Fruit fly (Drosophila melanogaster): Measurements from ENCODE around the gene CG3792.

The CG3792 gene

DNA sequence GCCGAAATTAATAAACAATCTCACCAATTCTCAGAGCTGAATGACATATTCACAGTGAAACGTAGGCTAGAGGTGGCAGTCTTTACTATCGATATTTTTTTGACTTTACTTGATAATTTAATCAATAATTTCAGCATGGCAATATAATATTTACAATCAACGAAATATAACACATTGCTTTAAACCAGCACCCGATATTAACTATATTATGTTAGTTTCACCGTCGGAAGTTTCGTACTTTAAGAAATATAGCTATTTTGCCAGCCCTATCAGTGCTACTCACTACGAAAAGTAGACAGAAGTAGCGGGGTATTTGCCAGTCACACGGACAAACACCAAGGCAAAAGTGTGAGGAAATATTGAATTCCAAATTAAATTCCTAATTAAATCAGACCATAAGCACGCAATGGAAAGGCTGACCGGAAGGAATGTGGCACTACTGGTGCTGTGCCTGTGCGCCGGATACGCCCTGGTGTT lies 33.7 kb downstream of the CG3792 start, which contains the start of the genes CG31917, Tfb5 and SelT (continued):
- TF ChIP-seq CG34376 (GFP tag; optimal IDR thresholded peaks at IDR 0.05) (peak; percentile 3), eve (GFP tag; optimal IDR thresholded peaks at IDR 0.05) (no peak), Gsc (GFP tag; IDR thresholded peaks at IDR 0.05) (no peak), crol (GFP tag; IDR thresholded peaks at IDR 0.05) (no peak), CG6813 (GFP tag; optimal IDR thresholded peaks at IDR 0.05) (no peak), CG13296 (GFP tag; optimal IDR thresholded peaks at IDR 0.05) (no peak), Scr (GFP tag; IDR thresholded peaks at IDR 0.05; ENCODE audit: partially characterized antibody) (peak; percentile 86), CG34224 (GFP tag; IDR thresholded peaks at IDR 0.05; ENCODE audit: partially characterized antibody) (peak; percentile 74), Dll (GFP tag; IDR thresholded peaks at IDR 0.05; ENCODE audit: partially characterized antibody) (peak; percentile 89), CG7357 (GFP tag; IDR thresholded peaks at IDR 0.05) (no peak), CG33213 (GFP tag; optimal IDR thresholded peaks at IDR 0.05) (peak; percentile 65), E2f2 (GFP tag; IDR thresholded peaks at IDR 0.05) (0 out of 2 replicates have a peak, but pooled peaks have one; percentile 11), PHDP (tag; optimal IDR thresholded peaks at IDR 0.05) (peak; percentile 68), CG17568 (GFP tag; optimal IDR thresholded peaks at IDR 0.05) (no peak), Vsx1 (GFP tag; optimal IDR thresholded peaks at IDR 0.05) (no peak), CG4424 (GFP tag; optimal IDR thresholded peaks at IDR 0.05) (peak; percentile 52), CG32767 (GFP tag; IDR thresholded peaks at IDR 0.05) (no peak), chinmo (GFP tag; IDR thresholded peaks at IDR 0.05; ENCODE audit: partially characterized antibody) (no peak), pho (GFP tag; optimal IDR thresholded peaks at IDR 0.05) (peak; percentile 77), dysf (GFP tag; IDR thresholded peaks at IDR 0.05) (peak; percentile 57; the same call in 1 of the 3 replicates), ERR (GFP tag; optimal IDR thresholded peaks at IDR 0.05) (peak; percentile 25), CG14441 (GFP tag; IDR thresholded peaks at IDR 0.05) (no peak), CG6791 (GFP tag; IDR thresholded peaks at IDR 0.05; ENCODE audit: partially characterized antibody) (peak; percentile 57; the same call in 2 of the 3 replicates), CG18764 (GFP tag; optimal IDR thresholded peaks at IDR 0.05) (no peak), Abd-B (GFP tag; optimal IDR thresholded peaks at IDR 0.05) (peak; percentile 46), CG9727 (GFP tag; optimal IDR thresholded peaks at IDR 0.05) (peak; percentile 45), HLHmδ (GFP tag; optimal IDR thresholded peaks at IDR 0.05) (no peak), unc-4 (GFP tag; IDR thresholded peaks at IDR 0.05; ENCODE audit: partially characterized antibody) (peak; percentile 79), fd3F (GFP tag; optimal IDR thresholded peaks at IDR 0.05) (peak; percentile 54), Dek (tag; optimal IDR thresholded peaks at IDR 0.05) (peak; percentile 45), CG2116 (GFP tag; optimal IDR thresholded peaks at IDR 0.05) (peak; percentile 56), Spps (tag; optimal IDR thresholded peaks at IDR 0.05) (peak; percentile 3), bcd (GFP tag; optimal IDR thresholded peaks at IDR 0.05) (peak; percentile 32), GATAe (GFP tag; conservative IDR thresholded peaks at IDR 0.05) (no peak), CG6765 (GFP tag; optimal IDR thresholded peaks at IDR 0.05) (no peak), CG9609 (GFP tag; optimal IDR thresholded peaks at IDR 0.05) (peak; percentile 50), Dip2 (GFP tag; IDR thresholded peaks at IDR 0.05) (no peak), fu2 (GFP tag; optimal IDR thresholded peaks at IDR 0.05) (peak; percentile 59), wor (GFP tag; IDR thresholded peaks at IDR 0.05) (no peak), CG5180 (GFP tag; optimal IDR thresholded peaks at IDR 0.05) (no peak), CG11560 (tag; IDR thresholded peaks at IDR 0.05) (no peak), ash1 (GFP tag; optimal IDR thresholded peaks at IDR 0.05) (no peak), so (GFP tag; IDR thresholded peaks at IDR 0.05) (no peak), HHEX (GFP tag; optimal IDR thresholded peaks at IDR 0.05) (peak; percentile 25), CG8359 (GFP tag; optimal IDR thresholded peaks at IDR 0.05; ENCODE audit: borderline replicate concordance) (no peak), Adf1 (GFP tag; IDR thresholded peaks at IDR 0.05) (0 out of 2 replicates have a peak, but pooled peaks have one; percentile 31), CG12942 (GFP tag; optimal IDR thresholded peaks at IDR 0.05) (peak; percentile 59), CG9932 (GFP tag; IDR thresholded peaks at IDR 0.05) (peak; percentile 78), Fer3 (tag; optimal IDR thresholded peaks at IDR 0.05) (peak; percentile 18), CG15011 (GFP tag; optimal IDR thresholded peaks at IDR 0.05) (no peak)
